Fruit fly (Drosophila melanogaster): ENCODE data around the gene CG17625.

DNA sequence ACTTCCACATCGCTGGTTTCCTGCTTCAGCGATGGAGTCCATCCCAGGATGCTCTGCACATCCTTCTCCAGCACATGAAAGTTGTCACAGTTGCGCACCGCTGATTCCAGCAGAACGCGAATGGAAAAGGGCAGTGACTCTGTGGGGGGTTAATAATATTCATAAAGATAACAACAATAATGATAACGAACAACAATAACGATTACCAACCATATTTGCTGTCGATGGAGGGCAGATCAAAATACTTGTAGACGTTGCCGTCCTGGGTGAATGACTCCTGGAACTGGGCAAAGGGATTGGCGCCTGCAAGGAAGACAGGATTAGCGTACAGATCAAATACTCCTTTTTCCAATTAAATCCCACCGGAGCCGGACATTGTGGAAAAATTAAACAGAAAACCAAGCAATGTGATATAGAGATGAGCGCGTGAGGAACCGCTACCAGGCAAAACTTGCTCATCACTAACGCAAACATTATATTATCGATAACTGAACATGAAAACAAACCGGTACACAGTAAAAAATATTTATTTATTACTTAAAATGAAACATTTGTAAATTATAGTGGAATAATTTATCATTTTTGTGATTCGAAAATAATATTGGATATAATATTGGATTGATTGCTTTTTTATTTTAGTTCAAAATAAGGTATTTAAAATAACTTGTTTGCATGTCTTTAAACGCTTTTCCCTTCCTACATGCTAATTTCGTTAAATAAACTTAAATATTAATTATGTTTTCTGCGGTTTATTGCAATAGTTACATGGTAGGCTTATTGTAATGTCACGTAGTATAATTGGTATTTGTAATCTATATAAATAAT is 37.7 kb downstream of the CG17625 start, which contains the start of gene Irp-1A:
- TF ChIP-seq CG32121 (GFP tag; IDR thresholded peaks at IDR 0.05) (peak; percentile 72; the same call in 1 of the 2 replicates), fd96Ca (GFP tag; IDR thresholded peaks at IDR 0.05) (no peak), CG34367 (tag; optimal IDR thresholded peaks at IDR 0.05) (peak; percentile 51), gl (tag; optimal IDR thresholded peaks at IDR 0.05) (peak; percentile 12), CG17806 (tag; optimal IDR thresholded peaks at IDR 0.05) (peak; percentile 72), CG10348 (GFP tag; IDR thresholded peaks at IDR 0.05) (no peak), CG4496 (GFP tag; IDR thresholded peaks at IDR 0.05) (peak; percentile 48; the same call in 2 of the 3 replicates), Pif1A (GFP tag; optimal IDR thresholded peaks at IDR 0.05) (peak; percentile 2), CG14655 (GFP tag; optimal IDR thresholded peaks at IDR 0.05) (peak; percentile 66), CG12605 (GFP tag; IDR thresholded peaks at IDR 0.05) (peak; percentile 86), EcR (GFP tag; optimal IDR thresholded peaks at IDR 0.05) (peak; percentile 86), CG8159 (tag; optimal IDR thresholded peaks at IDR 0.05) (peak; percentile 77), CG8301 (tag; optimal IDR thresholded peaks at IDR 0.05) (peak; percentile 72)
